Worm (Caenorhabditis elegans): ENCODE data around the gene ceh-22.
A peak's percentile ranks its signal among the peaks of the same experiment; 100 is the strongest.

ceh-22 gene

ce11 chrV:10719833-10720170 is 48.1 kb downstream of the ceh-22 start (continued):
- TF ChIP-seq jun-1 (tag; optimal IDR thresholded peaks at IDR 0.05) (peak; percentile 25), hmg-1.1 (GFP tag; IDR thresholded peaks at IDR 0.05) (no peak; the same call in 1 of the 2 replicates), ceh-28 (tag; optimal IDR thresholded peaks at IDR 0.05) (no peak), T20F7.1 (GFP tag; optimal IDR thresholded peaks at IDR 0.05) (no peak), skn-1 (tag; optimal IDR thresholded peaks at IDR 0.05) (no peak), fkh-10 (GFP tag; optimal IDR thresholded peaks at IDR 0.05) (no peak), madf-5 (GFP tag; IDR thresholded peaks at IDR 0.05) (no peak), ceh-82 (tag; optimal IDR thresholded peaks at IDR 0.05) (no peak), Y5F2A.4 (GFP tag; optimal IDR thresholded peaks at IDR 0.05) (no peak), arid-1 (GFP tag; conservative IDR thresholded peaks at IDR 0.05) (no peak), ztf-7 (tag; optimal IDR thresholded peaks at IDR 0.05) (peak; percentile 44), pqm-1 (tag; optimal IDR thresholded peaks at IDR 0.05) (peak; percentile 34), pha-4 (GFP tag; IDR thresholded peaks at IDR 0.05) (0 out of 2 replicates have a peak, but pooled peaks have one; percentile 3), pha-4 (tag; optimal IDR thresholded peaks at IDR 0.05) (no peak), spr-1 (tag; optimal IDR thresholded peaks at IDR 0.05) (no peak), lir-3 (tag; optimal IDR thresholded peaks at IDR 0.05) (no peak), nhr-102 (tag; optimal IDR thresholded peaks at IDR 0.05) (peak; percentile 0), ceh-62 (tag; optimal IDR thresholded peaks at IDR 0.05) (no peak), tag-97 (GFP tag; IDR thresholded peaks at IDR 0.05) (no peak), madf-9 (GFP tag; conservative IDR thresholded peaks at IDR 0.05) (no peak), ZK546.5 (tag; optimal IDR thresholded peaks at IDR 0.05) (no peak), daf-12 (tag; optimal IDR thresholded peaks at IDR 0.05) (no peak), nhr-42 (GFP tag; IDR thresholded peaks at IDR 0.05) (no peak), R02D3.7 (tag; optimal IDR thresholded peaks at IDR 0.05) (no peak), vab-7 (GFP tag; IDR thresholded peaks at IDR 0.05) (no peak), ama-1 (optimal IDR thresholded peaks at IDR 0.05) (no peak), nhr-28 (tag; optimal IDR thresholded peaks at IDR 0.05) (peak; percentile 98), zag-1 (tag; optimal IDR thresholded peaks at IDR 0.05) (no peak), Y48G9A.11 (GFP tag; IDR thresholded peaks at IDR 0.05) (no peak), aly-2 (tag; optimal IDR thresholded peaks at IDR 0.05) (no peak), F49E8.2 (tag; optimal IDR thresholded peaks at IDR 0.05; ENCODE audit: borderline replicate concordance) (no peak), daf-8 (GFP tag; IDR thresholded peaks at IDR 0.05) (no peak), ztf-11 (tag; optimal IDR thresholded peaks at IDR 0.05) (no peak), tra-1 (GFP tag; IDR thresholded peaks at IDR 0.05) (peak; percentile 69; the same call in 1 of the 2 replicates), dpl-1 (GFP tag; optimal IDR thresholded peaks at IDR 0.05) (peak; percentile 22), dmd-6 (GFP tag; IDR thresholded peaks at IDR 0.05) (peak; percentile 78), mdt-29 (GFP tag; IDR thresholded peaks at IDR 0.05) (no peak), lin-39 (tag; optimal IDR thresholded peaks at IDR 0.05) (no peak), nhr-237 (tag; optimal IDR thresholded peaks at IDR 0.05) (no peak), nhr-76 (tag; optimal IDR thresholded peaks at IDR 0.05) (no peak), F37D6.2 (tag; optimal IDR thresholded peaks at IDR 0.05) (no peak), dve-1 (tag; optimal IDR thresholded peaks at IDR 0.05; ENCODE audit: insufficient read depth) (peak; percentile 83), spr-3 (GFP tag; optimal IDR thresholded peaks at IDR 0.05) (no peak), unc-39 (tag; optimal IDR thresholded peaks at IDR 0.05) (no peak), set-16 (GFP tag; IDR thresholded peaks at IDR 0.05) (no peak; the same call in 1 of the 2 replicates), hlh-30 (tag; optimal IDR thresholded peaks at IDR 0.05; ENCODE audit: insufficient read depth) (peak; percentile 98), saeg-2 (GFP tag; IDR thresholded peaks at IDR 0.05) (0 out of 2 replicates have a peak, but pooled peaks have one; percentile 7), mxl-2 (GFP tag; conservative IDR thresholded peaks at IDR 0.05) (no peak), zfp-3 (GFP tag; conservative IDR thresholded peaks at IDR 0.05) (no peak), attf-4 (tag; optimal IDR thresholded peaks at IDR 0.05) (no peak), nhr-25 (tag; optimal IDR thresholded peaks at IDR 0.05; ENCODE audit: borderline replicate concordance, insufficient read depth) (no peak), dmd-8 (GFP tag; IDR thresholded peaks at IDR 0.05) (no peak), ceh-20 (GFP tag; IDR thresholded peaks at IDR 0.05) (no peak)
